Fruit fly (Drosophila melanogaster) whole organism, pupa: ENCODE measurements around the gene Drs.

Experiments
- CG12605 ChIP-seq: fragments of 200-800 bp; sonication (Bioruptor generic); IDR thresholded peaks from 2 replicates; pipeline ENCODE4 v1.3.6; 2022; ENCODE audit warnings: missing biosample characterization, missing genetic modification characterization
- CG14655 ChIP-seq: fragments of 200-800 bp; sonication (Bioruptor generic); optimal IDR thresholded peaks from 3 replicates; lab custom pipeline; 2017; ENCODE audit warnings: mild to moderate bottlenecking, missing biosample characterization, missing genetic modification reagents, missing genetic modification characterization
- CG15710 ChIP-seq: fragments of 200-800 bp; sonication (Bioruptor generic); optimal IDR thresholded peaks from 2 replicates; lab custom pipeline; 2018; ENCODE audit warnings: missing biosample characterization, mild to moderate bottlenecking, missing genetic modification characterization, moderate library complexity
- CG17806 ChIP-seq: fragments of 200-800 bp; sonication (Bioruptor generic); optimal IDR thresholded peaks from 2 replicates; lab custom pipeline; 2018; ENCODE audit warnings: missing biosample characterization, mild to moderate bottlenecking, missing genetic modification characterization, moderate library complexity
- CG32121 ChIP-seq: fragments of 200-800 bp; sonication (Bioruptor generic); IDR thresholded peaks from 2 replicates; pipeline ENCODE4 v1.3.6; 2022; ENCODE audit warnings: missing biosample characterization, missing genetic modification characterization
- CG34367 ChIP-seq: fragments of 200-800 bp; sonication (Bioruptor generic); optimal IDR thresholded peaks from 2 replicates; lab custom pipeline; 2018; ENCODE audit warnings: missing biosample characterization, mild to moderate bottlenecking, missing genetic modification characterization
- D1 ChIP-seq: fragments of 200-800 bp; sonication (Bioruptor generic); optimal IDR thresholded peaks from 2 replicates; lab custom pipeline; 2018; ENCODE audit warnings: missing biosample characterization, mild to moderate bottlenecking, missing genetic modification characterization, moderate library complexity
- EcR ChIP-seq: fragments of 200-800 bp; sonication (Bioruptor generic); optimal IDR thresholded peaks from 3 replicates; lab custom pipeline; 2019; ENCODE audit warnings: missing biosample characterization, missing genetic modification characterization, mild to moderate bottlenecking, moderate library complexity, missing genetic modification reagents
- Ets98B ChIP-seq: fragments of 200-800 bp; sonication (Bioruptor generic); IDR thresholded peaks from 2 replicates; pipeline ENCODE4 v1.3.6; 2022; ENCODE audit warnings: missing biosample characterization, missing genetic modification characterization
- Pif1A ChIP-seq: fragments of 200-800 bp; sonication (Bioruptor generic); optimal IDR thresholded peaks from 3 replicates; lab custom pipeline; 2016; ENCODE audit warnings: missing biosample characterization, missing genetic modification characterization
- Pif1B ChIP-seq: fragments of 200-800 bp; sonication (Bioruptor generic); optimal IDR thresholded peaks from 3 replicates; lab custom pipeline; 2016; ENCODE audit warnings: missing biosample characterization, missing genetic modification characterization
- Snoo ChIP-seq: fragments of 200-800 bp; sonication (Bioruptor generic); optimal IDR thresholded peaks from 3 replicates; lab custom pipeline; 2017; ENCODE audit warnings: missing biosample characterization, mild to moderate bottlenecking, missing genetic modification characterization, inconsistent platforms
- gl ChIP-seq: fragments of 200-800 bp; sonication (Bioruptor generic); optimal IDR thresholded peaks from 2 replicates; lab custom pipeline; 2018; ENCODE audit warnings: missing biosample characterization, mild to moderate bottlenecking, missing genetic modification characterization

- TF ChIP-seq CG17806 (tag; lab: Kevin White, UChicago) (peak; percentile 87), Snoo (tag; lab: Kevin White, UChicago) (peak; percentile 78), Ets98B (GFP tag; lab: Robert Waterston, UW) (peak; percentile 19; the same call in 1 of the 2 replicates), CG15710 (tag; lab: Kevin White, UChicago) (peak; percentile 76), CG14655 (GFP tag; lab: Kevin White, UChicago) (peak; percentile 77), EcR (GFP tag; lab: Kevin White, UChicago) (no peak), D1 (tag; lab: Kevin White, UChicago) (peak; percentile 23), CG34367 (tag; lab: Kevin White, UChicago) (peak; percentile 67), CG32121 (GFP tag; lab: Robert Waterston, UW) (no peak), gl (peak; percentile 69), Pif1B (GFP tag; lab: Kevin White, UChicago) (peak; percentile 74), Pif1A (GFP tag; lab: Kevin White, UChicago) (peak; percentile 69), CG12605 (0 out of 2 replicates have a peak, but pooled peaks have one; percentile 9)
Observed at dm6 chr3L:3391871-3392270, 22.5 kb downstream of the Drs start.
